Worm (Caenorhabditis elegans): Measurements from ENCODE around the gene sre-19.

Gene sre-19

DNA sequence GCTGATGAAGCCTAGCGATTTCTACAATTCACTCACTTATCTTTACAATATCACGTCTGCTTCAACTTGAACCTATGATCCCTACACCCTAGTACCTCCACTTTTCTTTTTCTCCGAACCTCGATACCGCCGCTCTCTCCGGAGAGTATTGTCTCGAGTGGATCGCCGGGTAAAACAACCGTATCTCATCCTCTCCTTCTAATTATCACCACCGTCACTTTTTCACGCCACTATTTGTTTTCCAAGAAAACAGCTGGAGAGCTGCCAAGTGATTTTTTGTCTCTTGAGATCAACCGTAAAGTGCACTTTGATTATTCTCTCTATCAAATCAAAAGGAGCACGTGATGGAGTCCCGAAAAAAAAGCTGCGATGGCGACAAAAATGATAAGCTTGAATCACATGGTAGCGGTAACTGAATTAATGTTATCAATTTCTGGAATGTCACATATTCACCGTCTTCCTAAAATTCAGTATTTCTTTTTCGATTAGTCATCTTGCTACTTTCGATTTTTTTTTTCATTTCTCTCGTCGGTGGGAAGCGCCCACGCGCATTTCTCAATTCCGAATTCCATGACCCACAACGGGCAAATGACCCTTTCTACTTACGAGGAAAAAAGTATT, 39.1 kb downstream of the sre-19 start (continued):
- no peak for TF ChIP-seq gei-8 (GFP tag; optimal IDR thresholded peaks at IDR 0.05)
- no peak for TF ChIP-seq lin-13 (GFP tag; optimal IDR thresholded peaks at IDR 0.05)
- TF ChIP-seq nhr-77 (tag; optimal IDR thresholded peaks at IDR 0.05): peak; percentile 19
- TF ChIP-seq zfp-3 (GFP tag; conservative IDR thresholded peaks at IDR 0.05): no peak
- no peak for TF ChIP-seq nhr-102 (tag; optimal IDR thresholded peaks at IDR 0.05)
- no peak for TF ChIP-seq madf-5 (GFP tag; IDR thresholded peaks at IDR 0.05)
- no peak for TF ChIP-seq ceh-28 (tag; optimal IDR thresholded peaks at IDR 0.05)
- peak; percentile 36 for TF ChIP-seq nhr-28 (tag; optimal IDR thresholded peaks at IDR 0.05)
- TF ChIP-seq mxl-2 (GFP tag; conservative IDR thresholded peaks at IDR 0.05): 0 out of 2 replicates have a peak, but pooled peaks have one; percentile 26
- no peak for TF ChIP-seq F44E2.7 (GFP tag; IDR thresholded peaks at IDR 0.05)
- no peak for TF ChIP-seq ztf-11 (tag; optimal IDR thresholded peaks at IDR 0.05)
- no peak for TF ChIP-seq F49E8.2 (tag; optimal IDR thresholded peaks at IDR 0.05; ENCODE audit: borderline replicate concordance)
- no peak for TF ChIP-seq ceh-44 (GFP tag; IDR thresholded peaks at IDR 0.05)
- no peak for TF ChIP-seq nhr-10 (tag; optimal IDR thresholded peaks at IDR 0.05)
- TF ChIP-seq vab-7 (GFP tag; IDR thresholded peaks at IDR 0.05): no peak
- no peak for TF ChIP-seq F26F4.8 (GFP tag; conservative IDR thresholded peaks at IDR 0.05)
- no peak for TF ChIP-seq zip-11 (GFP tag; IDR thresholded peaks at IDR 0.05)
- TF ChIP-seq saeg-2 (GFP tag; IDR thresholded peaks at IDR 0.05): no peak
- no peak for TF ChIP-seq ZK337.2 (GFP tag; IDR thresholded peaks at IDR 0.05)
- no peak for TF ChIP-seq mxl-3 (GFP tag; optimal IDR thresholded peaks at IDR 0.05)
- no peak for TF ChIP-seq lir-3 (tag; optimal IDR thresholded peaks at IDR 0.05)
- 0 out of 2 replicates have a peak, but pooled peaks have one; percentile 13 for TF ChIP-seq php-3 (GFP tag; IDR thresholded peaks at IDR 0.05)
- TF ChIP-seq spr-3 (GFP tag; optimal IDR thresholded peaks at IDR 0.05): no peak
- no peak for TF ChIP-seq rbr-2 (tag; optimal IDR thresholded peaks at IDR 0.05)
- no peak for TF ChIP-seq lin-15B (tag; optimal IDR thresholded peaks at IDR 0.05)
- TF ChIP-seq mes-2 (tag; optimal IDR thresholded peaks at IDR 0.05; ENCODE audit: poor library complexity, severe bottlenecking): peak; percentile 1
- no peak for TF ChIP-seq Y5F2A.4 (GFP tag; optimal IDR thresholded peaks at IDR 0.05)
- no peak for TF ChIP-seq duxl-1 (tag; optimal IDR thresholded peaks at IDR 0.05; ENCODE audit: poor library complexity)
- no peak for TF ChIP-seq nhr-237 (tag; optimal IDR thresholded peaks at IDR 0.05)
- no peak for TF ChIP-seq daf-12 (tag; optimal IDR thresholded peaks at IDR 0.05)
- TF ChIP-seq ztf-7 (tag; optimal IDR thresholded peaks at IDR 0.05): no peak
- TF ChIP-seq aha-1 (tag): peak; percentile 82
- no peak for TF ChIP-seq nhr-6 (tag; optimal IDR thresholded peaks at IDR 0.05)
- TF ChIP-seq dmd-6 (GFP tag; IDR thresholded peaks at IDR 0.05): peak; percentile 79
- TF ChIP-seq unc-62 (GFP tag; optimal IDR thresholded peaks at IDR 0.05 in 1 of 2): peak; percentile 30 to 97
- TF ChIP-seq unc-62 (tag; optimal IDR thresholded peaks at IDR 0.05): no peak

- TF ChIP-seq ama-1 (optimal IDR thresholded peaks at IDR 0.05) (no peak), madf-5 (GFP tag; IDR thresholded peaks at IDR 0.05) (no peak), dmd-6 (GFP tag; IDR thresholded peaks at IDR 0.05) (peak; percentile 16; the same call in 1 of the 2 replicates), Y75B8A.6 (GFP tag; IDR thresholded peaks at IDR 0.05) (no peak), nhr-48 (tag; optimal IDR thresholded peaks at IDR 0.05) (no peak), lsy-2 (tag; optimal IDR thresholded peaks at IDR 0.05) (no peak), duxl-1 (tag; optimal IDR thresholded peaks at IDR 0.05; ENCODE audit: poor library complexity) (no peak), spr-1 (tag; optimal IDR thresholded peaks at IDR 0.05) (no peak), pha-4 (GFP tag; IDR thresholded peaks at IDR 0.05) (no peak), pha-4 (tag; optimal IDR thresholded peaks at IDR 0.05) (peak; percentile 10), nhr-25 (tag; optimal IDR thresholded peaks at IDR 0.05; ENCODE audit: borderline replicate concordance, insufficient read depth) (no peak), dve-1 (tag; optimal IDR thresholded peaks at IDR 0.05; ENCODE audit: insufficient read depth) (peak; percentile 4)
Observed at ce11 chrIV:12198816-12199215, 39.9 kb downstream of the sre-19 start.
